Worm (Caenorhabditis elegans): ENCODE measurements around the gene F54H12.4.
"Not testable (repeated sequence)": the region's sequence is repeated elsewhere in the genome, so short reads cannot be mapped to it uniquely, and the experiment has no call there.

F54H12.4 gene

ce11 chrIII:7969121-7969520 lies 6.6 kb upstream of the F54H12.4 start, which contains the start of the genes F54H12.8 and F54H12.7:
F54H12.8 (minus strand) TSS chrIII:7969221.
F54H12.7 (plus strand) TSS chrIII:7969349.
- no peak for TF ChIP-seq tbx-2 (tag; optimal IDR thresholded peaks at IDR 0.05)
- TF ChIP-seq snpc-4 (tag; optimal IDR thresholded peaks at IDR 0.05): no peak
- TF ChIP-seq egl-27 (tag; optimal IDR thresholded peaks at IDR 0.05): no peak
- no peak for TF ChIP-seq hpl-2 (GFP tag; optimal IDR thresholded peaks at IDR 0.05)
- TF ChIP-seq ztf-11 (tag; optimal IDR thresholded peaks at IDR 0.05): no peak
- no peak for TF ChIP-seq nhr-19 (GFP tag; conservative IDR thresholded peaks at IDR 0.05)
- TF ChIP-seq ces-1 (GFP tag; optimal IDR thresholded peaks at IDR 0.05): no peak
- no peak for TF ChIP-seq nhr-84 (tag; optimal IDR thresholded peaks at IDR 0.05)
- no peak for TF ChIP-seq lin-35 (GFP tag; optimal IDR thresholded peaks at IDR 0.05)
- no peak for TF ChIP-seq nhr-20 (tag; optimal IDR thresholded peaks at IDR 0.05)
- TF ChIP-seq fkh-4 (tag; optimal IDR thresholded peaks at IDR 0.05; ENCODE audit: borderline replicate concordance): no peak
- no peak for TF ChIP-seq nhr-28 (tag; optimal IDR thresholded peaks at IDR 0.05)
- no peak for TF ChIP-seq nhr-77 (tag; optimal IDR thresholded peaks at IDR 0.05)
- TF ChIP-seq mep-1 (tag; optimal IDR thresholded peaks at IDR 0.05): no peak
- no peak for TF ChIP-seq aha-1 (tag; optimal IDR thresholded peaks at IDR 0.05)
- TF ChIP-seq sox-4 (tag; optimal IDR thresholded peaks at IDR 0.05): no peak
- TF ChIP-seq elt-2 (tag; optimal IDR thresholded peaks at IDR 0.05): no peak
- TF ChIP-seq ceh-8 (GFP tag; optimal IDR thresholded peaks at IDR 0.05): no peak
- no peak for TF ChIP-seq nhr-85 (tag)
- no peak for TF ChIP-seq mef-2 (tag; optimal IDR thresholded peaks at IDR 0.05)

DNA sequence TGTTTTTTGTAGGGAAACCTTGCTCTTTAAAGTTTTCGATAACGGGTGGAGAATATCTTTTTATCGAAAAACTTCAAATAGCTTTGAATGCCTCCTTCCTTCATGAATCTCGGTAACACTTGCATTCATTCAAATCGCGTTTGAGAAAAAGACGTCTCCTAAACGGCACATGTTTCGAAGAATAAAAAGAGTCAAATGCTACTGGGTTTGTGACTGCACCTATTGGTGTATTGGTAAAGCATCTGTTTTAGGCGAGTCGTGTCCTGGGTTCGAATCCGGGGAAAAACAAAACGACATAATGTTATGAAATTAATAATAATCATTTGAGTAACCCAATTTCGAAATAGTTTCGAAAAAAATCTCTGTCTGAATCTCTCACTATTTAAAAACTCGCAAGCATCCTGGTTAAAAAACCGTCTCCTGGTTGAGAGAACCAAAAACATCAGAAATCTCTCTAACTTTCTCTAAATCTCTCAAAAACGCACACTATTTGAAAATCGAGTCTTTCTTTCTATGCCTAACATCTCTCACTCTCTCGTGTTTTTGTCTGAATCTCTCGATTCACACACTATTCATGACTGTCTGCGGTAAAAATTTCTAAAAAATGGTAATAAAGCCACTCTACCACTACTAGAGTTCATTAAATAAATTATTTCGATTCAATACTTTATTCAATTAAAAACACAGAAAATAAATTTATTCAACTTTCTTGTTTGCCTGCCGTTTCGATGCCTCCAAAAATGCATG lies 3.6 kb upstream of the F54H12.4 start:
- TF ChIP-seq nhr-19 (GFP tag; conservative IDR thresholded peaks at IDR 0.05) (0 out of 2 replicates have a peak, but pooled peaks have one; percentile 18), dsc-1 (tag; optimal IDR thresholded peaks at IDR 0.05) (peak; percentile 35)

- not testable (repeated sequence) for TF ChIP-seq sup-37 (GFP tag; optimal IDR thresholded peaks at IDR 0.05); ztf-11 (tag; optimal IDR thresholded peaks at IDR 0.05); egl-27 (tag; optimal IDR thresholded peaks at IDR 0.05)
These were observed 1.7 kb upstream of the F54H12.4 start, which contains the start of gene F54H12.2 for ce11 chrIII:7964281-7964680. F54H12.2 (plus strand) TSS chrIII:7964581.

DNA sequence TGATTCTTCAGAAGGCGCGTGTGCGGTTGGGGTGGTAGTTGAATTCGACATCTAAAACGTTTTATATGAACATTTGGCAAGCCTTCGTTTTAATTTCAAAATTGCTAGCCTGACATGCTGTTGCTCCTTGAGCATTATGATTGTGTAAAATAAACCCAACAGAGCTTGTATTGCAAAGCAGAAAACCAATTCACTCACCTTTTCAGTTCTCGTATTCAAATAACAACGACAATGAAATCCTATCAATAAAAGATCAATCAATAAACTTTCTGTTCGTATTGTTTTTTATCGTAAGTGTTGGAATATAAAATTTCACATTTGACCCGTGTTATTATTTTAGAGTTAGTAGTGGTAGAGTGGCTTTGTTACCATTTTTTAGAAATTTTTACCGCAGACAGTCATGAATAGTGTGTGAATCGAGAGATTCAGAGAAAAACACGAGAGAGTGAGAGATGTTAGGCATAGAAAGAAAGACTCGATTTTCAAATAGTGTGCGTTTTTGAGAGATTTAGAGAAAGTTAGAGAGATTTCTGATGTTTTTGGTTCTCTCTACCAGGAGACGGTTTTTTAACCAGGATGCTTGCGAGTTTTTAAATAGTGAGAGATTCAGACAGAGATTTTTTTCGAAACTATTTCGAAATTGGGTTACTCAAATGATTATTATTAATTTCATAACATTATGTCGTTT lies 3.5 kb downstream of the F54H12.4 start, which contains the start of gene F54H12.10:
TSS of gene F54H12.10 (minus strand) at position 51 of the 688 bp plus-strand sequence.
- TF ChIP-seq nhr-19 (GFP tag; conservative IDR thresholded peaks at IDR 0.05): peak; percentile 33; the same call in 1 of the 2 replicates
- peak; percentile 8 for TF ChIP-seq dsc-1 (tag; optimal IDR thresholded peaks at IDR 0.05)

ce11 chrIII:7958085-7958484 lies 4.5 kb downstream of the F54H12.4 start, which contains the start of gene C29E4.11:
C29E4.11 (minus strand) TSS chrIII:7958114.
- no peak for TF ChIP-seq nhr-19 (GFP tag; conservative IDR thresholded peaks at IDR 0.05)
- peak; percentile 31 for TF ChIP-seq nhr-71 (tag; optimal IDR thresholded peaks at IDR 0.05)
- no peak for TF ChIP-seq Y116A8C.19 (tag; optimal IDR thresholded peaks at IDR 0.05; ENCODE audit: borderline replicate concordance)
- TF ChIP-seq lin-13 (GFP tag; optimal IDR thresholded peaks at IDR 0.05): no peak
- peak in 1 of 3 experiments; percentile 39 for TF ChIP-seq dpl-1 (GFP tag; optimal IDR thresholded peaks at IDR 0.05)
- no peak for TF ChIP-seq zag-1 (tag; optimal IDR thresholded peaks at IDR 0.05)
- peak; percentile 28 for TF ChIP-seq mep-1 (tag; optimal IDR thresholded peaks at IDR 0.05)
- TF ChIP-seq lin-35 (GFP tag; optimal IDR thresholded peaks at IDR 0.05): peak in 1 of 2 experiments; percentile 13
- TF ChIP-seq efl-1 (optimal IDR thresholded peaks at IDR 0.05): peak; percentile 48 to 62
- TF ChIP-seq efl-1 (GFP tag; optimal IDR thresholded peaks at IDR 0.05 in 1 of 2): peak in 1 of 2 experiments; percentile 83
- TF ChIP-seq lsy-2 (tag; optimal IDR thresholded peaks at IDR 0.05): peak; percentile 0 to 34
- TF ChIP-seq blmp-1 (tag; optimal IDR thresholded peaks at IDR 0.05): peak; percentile 2
- no peak for TF ChIP-seq F16B12.6 (tag; optimal IDR thresholded peaks at IDR 0.05)
- peak; percentile 41 for TF ChIP-seq snu-23 (GFP tag; optimal IDR thresholded peaks at IDR 0.05)
- peak; percentile 11 for TF ChIP-seq swsn-7 (tag; optimal IDR thresholded peaks at IDR 0.05)
